Fruit fly (Drosophila melanogaster) whole organism, embryonic: ENCODE measurements around the gene Neurl4.

Experiments
- BtbVII ChIP-seq: fragments of 200-800 bp; sonication (Bioruptor generic); optimal IDR thresholded peaks from 3 replicates; lab custom pipeline; 2017; ENCODE audit warnings: missing biosample characterization, mild to moderate bottlenecking, missing genetic modification characterization
- CG11085 ChIP-seq: fragments of 200-800 bp; sonication (Bioruptor generic); IDR thresholded peaks from 2 replicates; pipeline ENCODE4 v1.3.6; 2022; ENCODE audit warnings: missing biosample characterization, missing genetic modification characterization
- CG11695 ChIP-seq: fragments of 200-800 bp; sonication (Bioruptor generic); IDR thresholded peaks from 3 replicates; pipeline ENCODE4 v1.3.6; 2022; ENCODE audit warnings: missing biosample characterization, missing genetic modification characterization
- CG12219 ChIP-seq: fragments of 200-800 bp; sonication (Bioruptor generic); optimal IDR thresholded peaks from 3 replicates; lab custom pipeline; 2018; ENCODE audit warnings: missing biosample characterization, mild to moderate bottlenecking, missing genetic modification characterization
- CG13296 ChIP-seq: fragments of 200-800 bp; sonication (Bioruptor generic); optimal IDR thresholded peaks from 3 replicates; lab custom pipeline; 2018; ENCODE audit warnings: missing biosample characterization, mild to moderate bottlenecking, missing genetic modification characterization
- CG16813 ChIP-seq: fragments of 200-800 bp; sonication (Bioruptor generic); IDR thresholded peaks from 3 replicates; pipeline ENCODE4 v1.3.6; 2022; ENCODE audit warnings: missing biosample characterization, missing genetic modification characterization; ENCODE audit not compliant: partially characterized antibody
- CG17612 ChIP-seq: fragments of 200-800 bp; sonication (Bioruptor generic); IDR thresholded peaks from 2 replicates; pipeline ENCODE4 v1.3.6; 2022; ENCODE audit warnings: missing biosample characterization, missing genetic modification characterization
- CG18011 ChIP-seq: fragments of 200-800 bp; sonication (Bioruptor generic); optimal IDR thresholded peaks from 2 replicates; lab custom pipeline; 2017; ENCODE audit warnings: missing biosample characterization, missing genetic modification characterization, mild to moderate bottlenecking, moderate library complexity, missing genotype
- CG18262 ChIP-seq: fragments of 200-800 bp; optimal IDR thresholded peaks from 3 replicates; lab custom pipeline; 2019; ENCODE audit warnings: missing biosample characterization, mild to moderate bottlenecking, missing genetic modification characterization, moderate library complexity
- CG2120 ChIP-seq: fragments of 200-800 bp; sonication (Bioruptor generic); optimal IDR thresholded peaks from 3 replicates; lab custom pipeline; 2016; ENCODE audit warnings: missing biosample characterization, missing genetic modification characterization
- CG30431 ChIP-seq: fragments of 200-800 bp; sonication (Bioruptor generic); optimal IDR thresholded peaks from 2 replicates; lab custom pipeline; 2017; ENCODE audit warnings: missing biosample characterization, missing genetic modification characterization
- CG42726 ChIP-seq: fragments of 200-800 bp; sonication (Bioruptor generic); IDR thresholded peaks from 2 replicates; pipeline ENCODE4 v1.3.6; 2022; ENCODE audit warnings: missing biosample characterization, missing genetic modification characterization; ENCODE audit not compliant: partially characterized antibody
- CG4707 ChIP-seq: fragments of 200-800 bp; sonication (Bioruptor generic); optimal IDR thresholded peaks from 2 replicates; lab custom pipeline; 2018; ENCODE audit warnings: missing biosample characterization, mild to moderate bottlenecking, missing genetic modification characterization, moderate library complexity
- CG5245 ChIP-seq: fragments of 200-800 bp; sonication (Bioruptor generic); optimal IDR thresholded peaks from 3 replicates; lab custom pipeline; 2016; ENCODE audit warnings: missing biosample characterization, missing genetic modification characterization
- CG6254 ChIP-seq: fragments of 200-800 bp; sonication (Bioruptor generic); optimal IDR thresholded peaks from 3 replicates; lab custom pipeline; 2017; ENCODE audit warnings: mild to moderate bottlenecking, missing biosample characterization, missing genetic modification reagents, missing genetic modification characterization
- CG6854 ChIP-seq: fragments of 200-800 bp; sonication (Bioruptor generic); optimal IDR thresholded peaks from 3 replicates; lab custom pipeline; 2017; ENCODE audit warnings: missing biosample characterization, mild to moderate bottlenecking, missing genetic modification characterization
- CG7271 ChIP-seq: fragments of 200-800 bp; sonication (Bioruptor generic); optimal IDR thresholded peaks from 2 replicates; lab custom pipeline; 2018; ENCODE audit warnings: missing biosample characterization, mild to moderate bottlenecking, missing genetic modification characterization, moderate library complexity
- Chrac-16 ChIP-seq: fragments of 200-800 bp; sonication (Bioruptor generic); optimal IDR thresholded peaks from 3 replicates; lab custom pipeline; 2016; ENCODE audit warnings: missing biosample characterization, missing genetic modification characterization
- CoRest ChIP-seq: fragments of 200-800 bp; sonication (Bioruptor generic); optimal IDR thresholded peaks from 3 replicates; lab custom pipeline; 2018; ENCODE audit warnings: missing biosample characterization, mild to moderate bottlenecking, missing genetic modification characterization, moderate library complexity
- Dfd ChIP-seq, 2 experiments: fragments of >200 bp; optimal IDR thresholded peaks; 2 replicates each; lab custom pipeline; 2017; ENCODE audit warnings: missing biosample characterization in 2 of 2, missing genetic modification characterization in 2 of 2
- E2f1 ChIP-seq: fragments of 200-800 bp; sonication (Bioruptor generic); IDR thresholded peaks from 2 replicates; pipeline ENCODE4 v1.3.6; 2022; ENCODE audit warnings: missing biosample characterization, missing genetic modification characterization
- Ets97D ChIP-seq: fragments of 200-800 bp; sonication (Bioruptor generic); optimal IDR thresholded peaks from 3 replicates; lab custom pipeline; 2016; ENCODE audit warnings: missing biosample characterization, missing genetic modification characterization
- GATAe ChIP-seq: fragments of 200-800 bp; sonication (Bioruptor generic); conservative IDR thresholded peaks from 2 replicates; pipeline ENCODE4 v1.3.6; 2022; ENCODE audit warnings: missing biosample characterization, missing genetic modification characterization
- Hand ChIP-seq: fragments of 200-800 bp; sonication (Bioruptor generic); optimal IDR thresholded peaks from 2 replicates; lab custom pipeline; 2017; ENCODE audit warnings: mild to moderate bottlenecking, missing biosample characterization, missing genetic modification reagents, missing genetic modification characterization
- Hmx ChIP-seq: fragments of 200-800 bp; sonication (Bioruptor generic); optimal IDR thresholded peaks from 2 replicates; lab custom pipeline; 2016; ENCODE audit warnings: missing biosample characterization, missing genetic modification characterization
- Mrtf ChIP-seq: fragments of 200-800 bp; sonication (Bioruptor generic); IDR thresholded peaks from 3 replicates; pipeline ENCODE4 v1.3.6; 2022; ENCODE audit warnings: missing biosample characterization, missing genetic modification characterization
- bab2 ChIP-seq: fragments of 200-800 bp; sonication (Bioruptor generic); optimal IDR thresholded peaks from 2 replicates; lab custom pipeline; 2016; ENCODE audit warnings: missing biosample characterization, missing genetic modification characterization
- bsh ChIP-seq, 2 experiments: fragments of 200-800 bp; sonication (Bioruptor generic); optimal IDR thresholded peaks; 2 replicates each; lab custom pipeline; 2017 to 2018; ENCODE audit warnings: mild to moderate bottlenecking in 2 of 2, missing biosample characterization in 2 of 2, missing genetic modification characterization in 2 of 2, moderate library complexity in 1 of 2
- cg ChIP-seq: fragments of 200-800 bp; sonication (Bioruptor generic); optimal IDR thresholded peaks from 3 replicates; lab custom pipeline; 2019; ENCODE audit warnings: missing biosample characterization, mild to moderate bottlenecking, missing genetic modification characterization, moderate library complexity
- dm ChIP-seq: fragments of 200-800 bp; sonication (Bioruptor generic); optimal IDR thresholded peaks from 3 replicates; lab custom pipeline; 2016; ENCODE audit warnings: missing biosample characterization, missing genetic modification characterization
- ems ChIP-seq: fragments of 200-800 bp; sonication (Bioruptor generic); optimal IDR thresholded peaks from 3 replicates; lab custom pipeline; 2016; ENCODE audit warnings: missing biosample characterization, missing genetic modification characterization
- eyg ChIP-seq: fragments of 200-800 bp; sonication (Bioruptor generic); optimal IDR thresholded peaks from 3 replicates; lab custom pipeline; 2016; ENCODE audit warnings: missing biosample characterization, missing genetic modification characterization
- ftz-f1 ChIP-seq: fragments of 200-800 bp; sonication (Bioruptor generic); optimal IDR thresholded peaks from 2 replicates; lab custom pipeline; 2016; ENCODE audit warnings: missing biosample characterization, missing genetic modification characterization
- h ChIP-seq: fragments of >200 bp; optimal IDR thresholded peaks from 2 replicates; lab custom pipeline; 2017
- kah ChIP-seq: fragments of 200-800 bp; sonication (Bioruptor generic); optimal IDR thresholded peaks from 2 replicates; lab custom pipeline; 2018; ENCODE audit warnings: missing biosample characterization, mild to moderate bottlenecking, missing genetic modification characterization
- kay ChIP-seq: fragments of 200-800 bp; sonication (Bioruptor generic); optimal IDR thresholded peaks from 2 replicates; lab custom pipeline; 2016; ENCODE audit warnings: missing biosample characterization, missing genetic modification characterization
- klu ChIP-seq: fragments of 200-800 bp; sonication (Bioruptor generic); IDR thresholded peaks from 2 replicates; pipeline ENCODE4 v1.3.6; 2022; ENCODE audit warnings: missing biosample characterization, missing genetic modification characterization
- lilli ChIP-seq: fragments of 200-800 bp; sonication (Bioruptor generic); optimal IDR thresholded peaks from 3 replicates; lab custom pipeline; 2016; ENCODE audit warnings: missing biosample characterization, missing genetic modification characterization
- lola ChIP-seq, 3 experiments: fragments of >200 bp in 2 of 3; fragments of 200-800 bp in 1 of 3; sonication (Bioruptor generic) in 1 of 3; optimal IDR thresholded peaks; 2 replicates each; lab custom pipeline; 2017 to 2019; ENCODE audit warnings: missing biosample characterization in 3 of 3, missing genetic modification characterization in 3 of 3, mild to moderate bottlenecking in 1 of 3, moderate library complexity in 1 of 3
- mam ChIP-seq: fragments of 200-800 bp; sonication (Bioruptor generic); optimal IDR thresholded peaks from 3 replicates; lab custom pipeline; 2016; ENCODE audit warnings: missing biosample characterization, missing genetic modification characterization
- mirr ChIP-seq: fragments of 200-800 bp; sonication (Bioruptor generic); optimal IDR thresholded peaks from 3 replicates; lab custom pipeline; 2018; ENCODE audit warnings: missing biosample characterization, mild to moderate bottlenecking, missing genetic modification characterization
- odd ChIP-seq: fragments of 200-800 bp; sonication (Bioruptor generic); optimal IDR thresholded peaks from 2 replicates; lab custom pipeline; 2017; ENCODE audit warnings: missing biosample characterization, mild to moderate bottlenecking, missing genetic modification characterization
- psq ChIP-seq: fragments of 200-800 bp; sonication (Bioruptor generic); optimal IDR thresholded peaks from 2 replicates; lab custom pipeline; 2017; ENCODE audit warnings: missing biosample characterization, missing genetic modification characterization
- ro ChIP-seq: fragments of 200-800 bp; sonication (Bioruptor generic); IDR thresholded peaks from 2 replicates; pipeline ENCODE4 v1.3.6; 2022; ENCODE audit warnings: missing biosample characterization, missing genetic modification characterization
- seq ChIP-seq: fragments of 200-800 bp; sonication (Bioruptor generic); IDR thresholded peaks from 2 replicates; pipeline ENCODE4 v1.3.6; 2022; ENCODE audit warnings: missing biosample characterization, missing genetic modification characterization
- slp2 ChIP-seq: fragments of 200-800 bp; sonication (Bioruptor generic); optimal IDR thresholded peaks from 2 replicates; lab custom pipeline; 2016; ENCODE audit warnings: missing biosample characterization, missing genetic modification characterization
- so ChIP-seq: fragments of 200-800 bp; sonication (Bioruptor generic); IDR thresholded peaks from 3 replicates; pipeline ENCODE4 v1.3.6; 2022; ENCODE audit warnings: missing biosample characterization, missing genetic modification characterization
- sob ChIP-seq: fragments of 200-800 bp; sonication (Bioruptor generic); IDR thresholded peaks from 2 replicates; pipeline ENCODE4 v1.3.6; 2022; ENCODE audit warnings: missing biosample characterization, missing genetic modification characterization
- stc ChIP-seq: fragments of 200-800 bp; sonication (Bioruptor generic); IDR thresholded peaks from 2 replicates; pipeline ENCODE4 v1.3.6; 2022; ENCODE audit warnings: missing biosample characterization, missing genetic modification characterization
- zfh1 ChIP-seq: fragments of 200-800 bp; sonication (Bioruptor generic); IDR thresholded peaks from 3 replicates; pipeline ENCODE4 v1.3.6; 2022; ENCODE audit warnings: missing biosample characterization, missing genetic modification characterization

The Neurl4 gene

dm6 chr3L:14049620-14050253, at the start of gene Neurl4 (continued):
- TF ChIP-seq kay (GFP tag; lab: Kevin White, UChicago), result peak; percentile 2
- no peak for TF ChIP-seq CG6854 (GFP tag; lab: Kevin White, UChicago)
- no peak for TF ChIP-seq mirr
- no peak for TF ChIP-seq CG11085 (GFP tag; lab: Robert Waterston, UW)
- peak; percentile 24; the same call in 1 of the 2 replicates for TF ChIP-seq sob (GFP tag; lab: Robert Waterston, UW)
- no peak for TF ChIP-seq CG18011 (GFP tag; lab: Kevin White, UChicago)
- TF ChIP-seq ro (GFP tag; lab: Robert Waterston, UW), result 0 out of 2 replicates have a peak, but pooled peaks have one; percentile 7
- peak in 1 of 3 experiments; percentile 69 for TF ChIP-seq lola (GFP tag; optimal IDR thresholded peaks at IDR 0.05; lab: Kevin White, UChicago)
- no peak for TF ChIP-seq BtbVII (GFP tag; lab: Kevin White, UChicago)
- peak; percentile 14 for TF ChIP-seq Hmx (GFP tag; lab: Kevin White, UChicago)
- peak; percentile 67 for TF ChIP-seq CG18262 (tag; lab: Kevin White, UChicago)
- peak in 1 of 2 experiments; percentile 83 for TF ChIP-seq bsh (GFP tag; optimal IDR thresholded peaks at IDR 0.05; lab: Kevin White, UChicago)
- no peak for TF ChIP-seq ftz-f1 (GFP tag; lab: Kevin White, UChicago)
- TF ChIP-seq eyg (GFP tag; lab: Kevin White, UChicago), result no peak
- TF ChIP-seq CG42726 (GFP tag; lab: Robert Waterston, UW), result no peak
- peak; percentile 75 for TF ChIP-seq CG12219 (GFP tag; lab: Kevin White, UChicago)
- TF ChIP-seq stc, result peak; percentile 57; the same call in 1 of the 2 replicates
- TF ChIP-seq CG30431, result peak; percentile 53
- TF ChIP-seq CG6254 (GFP tag; lab: Kevin White, UChicago), result peak; percentile 29
- TF ChIP-seq GATAe (GFP tag; lab: Robert Waterston, UW), result peak; percentile 38; the same call in 1 of the 2 replicates
- peak; percentile 19 for TF ChIP-seq slp2 (GFP tag; lab: Kevin White, UChicago)
- no peak for TF ChIP-seq h (lab: Kevin White, UChicago)
- no peak for TF ChIP-seq seq (GFP tag; lab: Robert Waterston, UW)
- TF ChIP-seq Mrtf (GFP tag; lab: Robert Waterston, UW), result peak; percentile 37; the same call in 1 of the 3 replicates
- TF ChIP-seq Dfd (GFP tag; optimal IDR thresholded peaks at IDR 0.05; lab: Kevin White, UChicago), result no peak
- peak; percentile 65 for TF ChIP-seq lilli (GFP tag; lab: Kevin White, UChicago)
- 0 out of 3 replicates have a peak, but pooled peaks have one; percentile 8 for TF ChIP-seq so
- no peak for TF ChIP-seq CG17612 (GFP tag; lab: Robert Waterston, UW)
- TF ChIP-seq CG2120 (GFP tag; lab: Kevin White, UChicago), result peak; percentile 84
- TF ChIP-seq CG4707 (GFP tag; lab: Kevin White, UChicago), result no peak
- TF ChIP-seq CG11695 (GFP tag; lab: Robert Waterston, UW), result peak; percentile 54; the same call in 2 of the 3 replicates
- TF ChIP-seq ems (GFP tag; lab: Kevin White, UChicago), result no peak
- TF ChIP-seq mam (GFP tag; lab: Kevin White, UChicago), result peak; percentile 82
- peak; percentile 48 for TF ChIP-seq E2f1
- no peak for TF ChIP-seq CG16813
- peak; percentile 74 for TF ChIP-seq bab2 (GFP tag; lab: Kevin White, UChicago)
- TF ChIP-seq dm (GFP tag; lab: Kevin White, UChicago), result peak; percentile 53
- TF ChIP-seq zfh1, result peak; percentile 53; the same call in 1 of the 3 replicates
- peak; percentile 68 for TF ChIP-seq Chrac-16
- TF ChIP-seq CoRest, result peak; percentile 82
- TF ChIP-seq CG13296 (GFP tag; lab: Kevin White, UChicago), result no peak
- peak; percentile 31 for TF ChIP-seq kah (GFP tag; lab: Kevin White, UChicago)
- TF ChIP-seq Hand (GFP tag; lab: Kevin White, UChicago), result no peak
- no peak for TF ChIP-seq klu (GFP tag; lab: Robert Waterston, UW)
- peak; percentile 8 for TF ChIP-seq Ets97D (GFP tag; lab: Kevin White, UChicago)
- TF ChIP-seq odd (GFP tag; lab: Kevin White, UChicago), result no peak
- TF ChIP-seq CG7271 (tag; lab: Kevin White, UChicago), result peak; percentile 1
- peak; percentile 34 for TF ChIP-seq psq (GFP tag; lab: Kevin White, UChicago)
- TF ChIP-seq cg (GFP tag; lab: Kevin White, UChicago), result no peak
- TF ChIP-seq CG5245 (GFP tag; lab: Kevin White, UChicago), result peak; percentile 20
